Worm (Caenorhabditis elegans) whole organism, L1 larva: ENCODE measurements around the gene fipr-13.

Source experiments
- C04F5.9 ChIP-seq: sonication (generic microtip); optimal IDR thresholded peaks from 2 replicates; lab custom pipeline; 2016; ENCODE audit warnings: missing genetic modification characterization, missing compliant biosample characterization
- C16A3.4 ChIP-seq: fragments of 150-350 bp; optimal IDR thresholded peaks from 2 replicates; lab custom pipeline; 2014; ENCODE audit warnings: missing biosample characterization, missing genetic modification characterization
- C34B4.2 ChIP-seq: sonication (generic microtip); optimal IDR thresholded peaks from 2 replicates; lab custom pipeline; 2017; ENCODE audit warnings: mild to moderate bottlenecking, missing genetic modification characterization, missing compliant biosample characterization
- blmp-1 ChIP-seq: fragments of 150-350 bp; optimal IDR thresholded peaks from 2 replicates; lab custom pipeline; 2014; ENCODE audit warnings: missing biosample characterization, missing genetic modification characterization
- ceh-63 ChIP-seq: fragments of 200-800 bp; sonication (Bioruptor generic); optimal IDR thresholded peaks from 2 replicates; lab custom pipeline; 2018; ENCODE audit warnings: mild to moderate bottlenecking, missing genetic modification characterization, missing compliant biosample characterization
- ceh-8 ChIP-seq: fragments of 200-800 bp; sonication (Bioruptor generic); optimal IDR thresholded peaks from 2 replicates; lab custom pipeline; 2018; ENCODE audit warnings: mild to moderate bottlenecking, missing genetic modification characterization, moderate library complexity, missing compliant biosample characterization
- ceh-90 ChIP-seq: sonication (generic microtip); optimal IDR thresholded peaks from 2 replicates; lab custom pipeline; 2016; ENCODE audit warnings: missing genetic modification characterization, missing compliant biosample characterization
- ces-1 ChIP-seq: fragments of 150-350 bp; optimal IDR thresholded peaks from 2 replicates; lab custom pipeline; 2014; ENCODE audit warnings: missing biosample characterization, missing genetic modification reagents, missing genetic modification characterization
- efl-1 ChIP-seq, 4 experiments: fragments of 150-350 bp; optimal IDR thresholded peaks in 3 of 4; peaks in 1 of 4; 1 replicate in 1 of 4; 2 replicates in 3 of 4; lab custom pipeline; 2014; ENCODE audit warnings: missing biosample characterization in 2 of 4, missing genetic modification characterization in 2 of 4, missing genetic modification reagents in 2 of 4
- efl-3 ChIP-seq: fragments of 200-800 bp; sonication (Bioruptor generic); optimal IDR thresholded peaks from 2 replicates; lab custom pipeline; 2018; ENCODE audit warnings: mild to moderate bottlenecking, missing genetic modification characterization, missing compliant biosample characterization
- egl-27 ChIP-seq, 2 experiments: fragments of 150-350 bp in 1 of 2; sonication (generic microtip); optimal IDR thresholded peaks; 3 replicates each; lab custom pipeline; 2017 to 2018; ENCODE audit warnings: missing biosample characterization in 2 of 2, missing genetic modification characterization in 2 of 2, missing genetic modification reagents in 2 of 2
- elt-2 ChIP-seq: sonication (generic microtip); optimal IDR thresholded peaks from 2 replicates; lab custom pipeline; 2016; ENCODE audit warnings: missing genetic modification characterization, mild to moderate bottlenecking, inconsistent platforms, missing compliant biosample characterization, missing genetic modification reagents
- elt-3 ChIP-seq, 6 experiments: fragments of 150-350 bp in 1 of 6; sonication (generic microtip); optimal IDR thresholded peaks; 2 replicates each; lab custom pipeline; 2017 to 2018; ENCODE audit warnings: missing biosample characterization in 6 of 6, missing genetic modification characterization in 6 of 6, inconsistent platforms in 1 of 6
- fkh-4 ChIP-seq: sonication (generic microtip); optimal IDR thresholded peaks from 2 replicates; lab custom pipeline; 2016; ENCODE audit warnings: missing compliant biosample characterization, missing genetic modification characterization, borderline replicate concordance
- fkh-8 ChIP-seq: sonication (generic microtip); optimal IDR thresholded peaks from 2 replicates; lab custom pipeline; 2016; ENCODE audit warnings: mild to moderate bottlenecking, missing genetic modification characterization, missing compliant biosample characterization
- grh-1 ChIP-seq: fragments of 200-800 bp; sonication (Bioruptor generic); IDR thresholded peaks from 2 replicates; pipeline ENCODE4 v1.3.6; 2022; ENCODE audit warnings: missing genetic modification reagents, missing genetic modification characterization, missing compliant biosample characterization
- hlh-4 ChIP-seq: sonication (generic microtip); optimal IDR thresholded peaks from 2 replicates; lab custom pipeline; 2016; ENCODE audit warnings: mild to moderate bottlenecking, missing genetic modification characterization, missing compliant biosample characterization
- irx-1 ChIP-seq: sonication (generic microtip); optimal IDR thresholded peaks from 2 replicates; lab custom pipeline; 2016; ENCODE audit warnings: missing genetic modification characterization, missing compliant biosample characterization
- jun-1 ChIP-seq: fragments of 150-350 bp; optimal IDR thresholded peaks from 2 replicates; lab custom pipeline; 2014; ENCODE audit warnings: missing biosample characterization, missing genetic modification reagents, missing genetic modification characterization
- lin-13 ChIP-seq: fragments of 150-350 bp; optimal IDR thresholded peaks from 2 replicates; lab custom pipeline; 2014; ENCODE audit warnings: missing biosample characterization, missing genetic modification reagents, missing genetic modification characterization
- lin-14 ChIP-seq: fragments of 200-800 bp; sonication (Bioruptor generic); optimal IDR thresholded peaks from 2 replicates; lab custom pipeline; 2018; ENCODE audit warnings: mild to moderate bottlenecking, missing genetic modification characterization, moderate library complexity, missing compliant biosample characterization
- lin-15B ChIP-seq: fragments of 150-350 bp; sonication (generic microtip); optimal IDR thresholded peaks from 3 replicates; lab custom pipeline; 2014; ENCODE audit warnings: missing biosample characterization, missing genetic modification characterization
- lin-39 ChIP-seq: fragments of 150-350 bp; optimal IDR thresholded peaks from 2 replicates; lab custom pipeline; 2014; ENCODE audit warnings: missing biosample characterization, missing genetic modification reagents, missing genetic modification characterization
- lir-3 ChIP-seq: sonication (generic microtip); optimal IDR thresholded peaks from 2 replicates; lab custom pipeline; 2016; ENCODE audit warnings: mild to moderate bottlenecking, missing genetic modification characterization, moderate library complexity, missing compliant biosample characterization; ENCODE audit not compliant: poor library complexity
- lsy-2 ChIP-seq, 2 experiments: fragments of 150-350 bp; optimal IDR thresholded peaks; 2 replicates each; lab custom pipeline; 2014; ENCODE audit warnings: missing biosample characterization in 2 of 2, missing genetic modification characterization in 2 of 2
- mef-2 ChIP-seq: fragments of 150-350 bp; optimal IDR thresholded peaks from 2 replicates; lab custom pipeline; 2014; ENCODE audit warnings: missing biosample characterization, missing genetic modification characterization
- mep-1 ChIP-seq: fragments of 150-350 bp; optimal IDR thresholded peaks from 2 replicates; lab custom pipeline; 2014; ENCODE audit warnings: missing biosample characterization, missing genetic modification characterization
- nhr-12 ChIP-seq: sonication (generic microtip); optimal IDR thresholded peaks from 2 replicates; lab custom pipeline; 2017; ENCODE audit warnings: missing biosample characterization, missing genetic modification characterization
- nhr-47 ChIP-seq: sonication (generic microtip); optimal IDR thresholded peaks from 2 replicates; lab custom pipeline; 2016; ENCODE audit warnings: mild to moderate bottlenecking, missing genetic modification characterization, moderate library complexity, missing compliant biosample characterization
- nhr-71 ChIP-seq: sonication (generic microtip); optimal IDR thresholded peaks from 2 replicates; lab custom pipeline; 2016; ENCODE audit warnings: mild to moderate bottlenecking, missing genetic modification characterization, moderate library complexity, missing compliant biosample characterization
- nhr-84 ChIP-seq: sonication (generic microtip); optimal IDR thresholded peaks from 2 replicates; lab custom pipeline; 2017; ENCODE audit warnings: missing biosample characterization, missing genetic modification characterization
- nhr-85 ChIP-seq: sonication (generic microtip); peaks from one replicate; lab custom pipeline; 2016; ENCODE audit warnings: missing genetic modification characterization, inconsistent platforms, missing compliant biosample characterization
- nhr-90 ChIP-seq: sonication (generic microtip); optimal IDR thresholded peaks from 2 replicates; lab custom pipeline; 2016; ENCODE audit warnings: mild to moderate bottlenecking, missing genetic modification characterization, missing compliant biosample characterization; ENCODE audit not compliant: poor library complexity
- pag-3 ChIP-seq: sonication (generic microtip); optimal IDR thresholded peaks from 2 replicates; lab custom pipeline; 2017; ENCODE audit warnings: missing genetic modification characterization, mild to moderate bottlenecking, missing compliant biosample characterization, antibody characterized with exemption, borderline replicate concordance; ENCODE audit not compliant: insufficient read depth
- snpc-4 ChIP-seq: fragments of 150-350 bp; optimal IDR thresholded peaks from 2 replicates; lab custom pipeline; 2014; ENCODE audit warnings: missing biosample characterization, missing genetic modification characterization
- sox-4 ChIP-seq: sonication (generic microtip); optimal IDR thresholded peaks from 2 replicates; lab custom pipeline; 2016; ENCODE audit warnings: missing genetic modification characterization, missing compliant biosample characterization
- sptf-1 ChIP-seq: fragments of 150-350 bp; optimal IDR thresholded peaks from 2 replicates; lab custom pipeline; 2014; ENCODE audit warnings: missing biosample characterization, missing genetic modification characterization
- swsn-7 ChIP-seq: sonication (generic microtip); optimal IDR thresholded peaks from 2 replicates; lab custom pipeline; 2016; ENCODE audit warnings: missing genetic modification characterization, missing compliant biosample characterization
- unc-98 ChIP-seq: fragments of 200-800 bp; sonication (Bioruptor generic); IDR thresholded peaks from 2 replicates; pipeline ENCODE4 v1.3.6; 2022; ENCODE audit warnings: missing genetic modification characterization, missing compliant biosample characterization
- vab-15 ChIP-seq: sonication (generic microtip); optimal IDR thresholded peaks from 2 replicates; lab custom pipeline; 2017; ENCODE audit warnings: missing genotype, mild to moderate bottlenecking, missing genetic modification characterization, missing compliant biosample characterization
- xbp-1 ChIP-seq: sonication (generic microtip); optimal IDR thresholded peaks from 2 replicates; lab custom pipeline; 2016; ENCODE audit warnings: missing genetic modification characterization, missing compliant biosample characterization
- zag-1 ChIP-seq: fragments of 150-350 bp; optimal IDR thresholded peaks from 2 replicates; lab custom pipeline; 2014; ENCODE audit warnings: missing biosample characterization, missing genetic modification characterization
- zip-4 ChIP-seq: fragments of 200-800 bp; sonication (Bioruptor generic); optimal IDR thresholded peaks from 2 replicates; lab custom pipeline; 2018; ENCODE audit warnings: mild to moderate bottlenecking, missing genetic modification characterization, moderate library complexity, missing compliant biosample characterization
- ztf-11 ChIP-seq, 2 experiments: sonication (generic microtip); optimal IDR thresholded peaks; 2 replicates each; lab custom pipeline; 2016 to 2017; ENCODE audit warnings: missing genetic modification characterization in 2 of 2, missing biosample characterization in 1 of 2, missing compliant biosample characterization in 1 of 2
- ztf-4 ChIP-seq: fragments of 150-350 bp; optimal IDR thresholded peaks from 2 replicates; lab custom pipeline; 2014; ENCODE audit warnings: missing biosample characterization, missing genetic modification characterization

The fipr-13 gene

ce11 chrV:10031384-10032171 lies 32.7 kb upstream of the fipr-13 start (continued):
- peak; percentile 84 for TF ChIP-seq nhr-85 (tag; lab: Kevin White, UChicago)
- peak; percentile 29 for TF ChIP-seq blmp-1
- TF ChIP-seq grh-1 (GFP tag; lab: Robert Waterston, UW) = no peak; the same call in 1 of the 2 replicates
- TF ChIP-seq elt-2 (tag; lab: Kevin White, UChicago) = peak; percentile 40
- TF ChIP-seq mef-2 (tag; lab: Kevin White, UChicago) = no peak
- TF ChIP-seq elt-3 (tag; optimal IDR thresholded peaks at IDR 0.05; lab: Kevin White, UChicago) = peak in 1 of 6 experiments; percentile 14
- no peak for TF ChIP-seq zag-1
- no peak for TF ChIP-seq vab-15 (tag; lab: Kevin White, UChicago)
- no peak for TF ChIP-seq nhr-84
- no peak for TF ChIP-seq egl-27 (tag; optimal IDR thresholded peaks at IDR 0.05; lab: Kevin White, UChicago)
- peak; percentile 5 for TF ChIP-seq lin-39 (tag; lab: Kevin White, UChicago)
- TF ChIP-seq ztf-4 = no peak
- peak; percentile 60 for TF ChIP-seq ceh-90 (tag; lab: Kevin White, UChicago)
- no peak for TF ChIP-seq fkh-8 (tag; lab: Kevin White, UChicago)

ce11 chrV:10035586-10035985 lies 28.7 kb upstream of the fipr-13 start:
- TF ChIP-seq vab-15 (tag; lab: Kevin White, UChicago) (no peak), lin-14 (GFP tag; lab: Kevin White, UChicago) (peak; percentile 52), lin-13 (no peak), efl-1 (optimal IDR thresholded peaks at IDR 0.05; lab: Kevin White, UChicago) (no peak), efl-1 (GFP tag; optimal IDR thresholded peaks at IDR 0.05 in 1 of 2; lab: Kevin White, UChicago) (peak in 1 of 2 experiments; percentile 89), lsy-2 (tag; optimal IDR thresholded peaks at IDR 0.05; lab: Kevin White, UChicago) (peak in 1 of 2 experiments; percentile 25), blmp-1 (peak; percentile 96), ceh-8 (GFP tag; lab: Kevin White, UChicago) (peak; percentile 31), swsn-7 (tag; lab: Kevin White, UChicago) (peak; percentile 15), nhr-85 (tag; lab: Kevin White, UChicago) (peak; percentile 61), lin-15B (tag; lab: Kevin White, UChicago) (no peak)

- TF ChIP-seq sox-4 (tag; lab: Kevin White, UChicago) = no peak
- no peak for TF ChIP-seq ces-1 (GFP tag; lab: Kevin White, UChicago)
- peak; percentile 37 for TF ChIP-seq fkh-4 (tag; lab: Kevin White, UChicago)
- peak; percentile 18 for TF ChIP-seq nhr-90 (tag; lab: Kevin White, UChicago)
- TF ChIP-seq C04F5.9 (tag; lab: Kevin White, UChicago) = no peak
- no peak for TF ChIP-seq efl-3
- TF ChIP-seq mep-1 (tag; lab: Kevin White, UChicago) = peak; percentile 61
- TF ChIP-seq irx-1 (tag; lab: Kevin White, UChicago) = peak; percentile 32
- no peak for TF ChIP-seq nhr-12 (tag; lab: Kevin White, UChicago)
- TF ChIP-seq egl-27 (tag; optimal IDR thresholded peaks at IDR 0.05; lab: Kevin White, UChicago) = peak in 1 of 2 experiments; percentile 15
- no peak for TF ChIP-seq hlh-4 (tag; lab: Kevin White, UChicago)
- 0 out of 2 replicates have a peak, but pooled peaks have one; percentile 34 for TF ChIP-seq grh-1 (GFP tag; lab: Robert Waterston, UW)
- TF ChIP-seq snpc-4 (tag; lab: Kevin White, UChicago) = no peak
- TF ChIP-seq nhr-84 = no peak
- peak in 1 of 2 experiments; percentile 10 for TF ChIP-seq ztf-11 (tag; optimal IDR thresholded peaks at IDR 0.05; lab: Kevin White, UChicago)
- no peak for TF ChIP-seq lir-3 (tag; lab: Kevin White, UChicago)
- no peak for TF ChIP-seq ceh-63 (GFP tag; lab: Kevin White, UChicago)
- TF ChIP-seq jun-1 (tag; lab: Kevin White, UChicago) = no peak
- TF ChIP-seq blmp-1 = peak; percentile 24
- no peak for TF ChIP-seq fkh-8 (tag; lab: Kevin White, UChicago)
- peak; percentile 88 for TF ChIP-seq lin-14 (GFP tag; lab: Kevin White, UChicago)
- no peak for TF ChIP-seq vab-15 (tag; lab: Kevin White, UChicago)
- TF ChIP-seq nhr-71 (tag; lab: Kevin White, UChicago) = peak; percentile 80
- TF ChIP-seq ceh-8 (GFP tag; lab: Kevin White, UChicago) = no peak
- no peak for TF ChIP-seq sptf-1
- TF ChIP-seq C34B4.2 = no peak
- no peak for TF ChIP-seq C16A3.4 (tag; lab: Kevin White, UChicago)
- peak; percentile 48 for TF ChIP-seq nhr-47 (tag; lab: Kevin White, UChicago)
- peak; percentile 86 for TF ChIP-seq pag-3 (tag; lab: Kevin White, UChicago)
- TF ChIP-seq zip-4 (GFP tag; lab: Kevin White, UChicago) = no peak
- peak; percentile 35 for TF ChIP-seq xbp-1 (tag; lab: Kevin White, UChicago)
- TF ChIP-seq unc-98 (GFP tag; lab: Robert Waterston, UW) = no peak
Observed at ce11 chrV:10036275-10036674, 28.0 kb upstream of the fipr-13 start, which contains the start of gene T06E8.2. T06E8.2 (minus strand) TSS chrV:10036413.
